Fruit fly (Drosophila melanogaster): Measurements from ENCODE around the gene CG9123.

Gene CG9123

DNA sequence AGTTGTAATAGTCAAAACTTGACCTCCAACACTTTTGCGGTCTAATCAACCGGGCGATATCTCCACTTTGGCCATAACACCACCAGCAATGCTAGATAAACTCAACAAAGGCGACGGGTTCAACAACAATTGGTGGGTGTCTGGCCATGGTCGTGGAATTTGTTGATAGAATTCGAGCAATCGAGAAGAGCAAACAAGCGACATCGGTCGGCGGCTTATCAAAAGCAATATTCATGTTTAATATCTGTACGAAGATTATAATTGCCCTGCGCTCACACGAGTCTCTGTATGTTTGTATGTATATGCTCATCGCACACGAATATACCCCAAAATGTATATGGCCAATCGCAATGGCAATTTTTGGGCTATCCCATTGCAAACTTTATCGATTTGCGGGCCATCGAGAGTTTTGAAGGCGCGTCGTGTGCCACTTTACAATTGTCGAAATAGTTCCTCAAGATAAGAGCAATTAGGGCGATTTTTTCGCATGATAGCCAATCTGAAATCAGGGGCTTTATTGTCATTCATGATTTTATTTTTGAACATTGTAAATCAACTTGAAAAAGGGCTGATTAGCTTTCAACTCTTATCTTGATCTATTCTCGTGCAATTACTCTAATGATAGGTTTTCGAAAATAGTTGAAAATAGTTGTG lies 34.3 kb downstream of the CG9123 start (continued):
- no peak for TF ChIP-seq pan (optimal IDR thresholded peaks at IDR 0.05)
- peak in 1 of 2 experiments; percentile 12 for TF ChIP-seq pan (GFP tag; optimal IDR thresholded peaks at IDR 0.05 in 1 of 2, IDR thresholded peaks at IDR 0.05 in 1 of 2)
- no peak for TF ChIP-seq CG8290 (GFP tag; optimal IDR thresholded peaks at IDR 0.05)
- TF ChIP-seq CG8290 (tag; optimal IDR thresholded peaks at IDR 0.05), result no peak
- TF ChIP-seq Oaz (GFP tag; IDR thresholded peaks at IDR 0.05), result no peak
- no peak for TF ChIP-seq tio (GFP tag; optimal IDR thresholded peaks at IDR 0.05)
- peak; percentile 26 for TF ChIP-seq ftz-f1 (GFP tag; optimal IDR thresholded peaks at IDR 0.05)

DNA sequence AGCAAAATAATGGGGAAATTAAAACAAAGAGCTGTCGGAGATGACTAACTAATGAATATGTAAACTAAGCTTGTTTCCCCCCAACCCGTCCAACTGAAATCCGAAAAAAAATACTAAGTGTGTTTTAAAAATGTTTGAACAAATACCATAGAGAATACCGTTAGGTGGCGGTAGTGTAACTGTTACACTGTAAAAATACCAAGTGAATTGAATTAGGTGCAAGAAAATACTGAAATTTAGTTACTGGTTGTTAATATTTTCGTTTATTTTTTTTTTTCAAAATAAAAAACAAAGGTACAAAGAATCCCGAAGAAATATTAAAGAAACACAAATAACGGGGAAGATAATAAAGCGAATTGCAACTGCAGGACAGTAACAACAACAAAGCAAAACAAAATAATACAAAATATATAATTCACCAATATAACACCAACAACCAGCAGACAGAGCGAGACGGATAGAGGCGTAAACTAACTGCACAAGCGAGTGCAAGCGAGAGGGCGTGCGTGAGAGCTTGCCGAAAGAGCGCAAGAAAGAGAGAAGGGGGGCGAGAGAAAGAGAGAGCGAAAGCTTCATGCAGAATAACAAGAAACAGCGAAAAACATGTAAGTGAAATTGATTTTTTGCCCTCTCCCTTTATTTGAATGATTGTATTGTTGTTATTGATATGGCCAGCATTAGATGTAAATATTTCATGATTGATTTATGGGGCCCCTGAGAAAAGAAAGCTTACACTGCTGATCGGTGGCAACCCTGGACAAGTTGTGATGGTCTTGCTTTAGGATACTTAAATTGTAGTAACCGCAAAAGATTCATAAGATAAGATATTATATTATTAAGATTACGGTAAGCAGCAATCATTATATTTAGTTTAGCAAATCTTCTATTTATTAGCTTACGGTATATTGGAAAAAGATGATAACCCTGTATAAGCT lies 35.7 kb downstream of the CG9123 start:
- TF ChIP-seq abd-A (tag; optimal IDR thresholded peaks at IDR 0.05), result peak; percentile 42
- no peak for TF ChIP-seq scrt (GFP tag; optimal IDR thresholded peaks at IDR 0.05)
- TF ChIP-seq HLH54F (GFP tag; optimal IDR thresholded peaks at IDR 0.05), result no peak
- TF ChIP-seq CG30403 (GFP tag; optimal IDR thresholded peaks at IDR 0.05), result peak; percentile 0
- no peak for TF ChIP-seq Hr51 (GFP tag; optimal IDR thresholded peaks at IDR 0.05)
- TF ChIP-seq ci (GFP tag; IDR thresholded peaks at IDR 0.05), result peak; percentile 17; the same call in 1 of the 3 replicates
- no peak for TF ChIP-seq CG9727 (GFP tag; optimal IDR thresholded peaks at IDR 0.05)
- no peak for TF ChIP-seq corto (GFP tag; optimal IDR thresholded peaks at IDR 0.05)
- 0 out of 3 replicates have a peak, but pooled peaks have one; percentile 23 for TF ChIP-seq dysf (GFP tag; IDR thresholded peaks at IDR 0.05)
- no peak for TF ChIP-seq Gug (GFP tag; IDR thresholded peaks at IDR 0.05)
- TF ChIP-seq crol (GFP tag; IDR thresholded peaks at IDR 0.05), result peak; percentile 62
- TF ChIP-seq shn (GFP tag; optimal IDR thresholded peaks at IDR 0.05), result no peak
- no peak for TF ChIP-seq CG7928 (GFP tag; optimal IDR thresholded peaks at IDR 0.05)
- no peak for TF ChIP-seq CG17568 (GFP tag; optimal IDR thresholded peaks at IDR 0.05)
- no peak for TF ChIP-seq CG4328 (GFP tag; optimal IDR thresholded peaks at IDR 0.05)
- peak; percentile 75 for TF ChIP-seq Med (GFP tag)
- TF ChIP-seq CG1832 (GFP tag; optimal IDR thresholded peaks at IDR 0.05), result peak; percentile 71
- TF ChIP-seq Hmr (GFP tag; optimal IDR thresholded peaks at IDR 0.05), result peak; percentile 8
- no peak for TF ChIP-seq CG7372 (GFP tag; IDR thresholded peaks at IDR 0.05)
- TF ChIP-seq CG10366 (GFP tag; IDR thresholded peaks at IDR 0.05), result no peak
- TF ChIP-seq dm (GFP tag; optimal IDR thresholded peaks at IDR 0.05), result no peak
- no peak for TF ChIP-seq Nf-YB (GFP tag; optimal IDR thresholded peaks at IDR 0.05)
- TF ChIP-seq zen (tag; optimal IDR thresholded peaks at IDR 0.05), result no peak
- peak; percentile 8 for TF ChIP-seq sug (tag; optimal IDR thresholded peaks at IDR 0.05)
- TF ChIP-seq Asciz (GFP tag; optimal IDR thresholded peaks at IDR 0.05), result no peak
- no peak for TF ChIP-seq HLH4C (GFP tag; IDR thresholded peaks at IDR 0.05; ENCODE audit: partially characterized antibody)
- TF ChIP-seq cato (GFP tag; optimal IDR thresholded peaks at IDR 0.05; ENCODE audit: borderline replicate concordance), result no peak
- no peak for TF ChIP-seq Eip74EF (GFP tag; optimal IDR thresholded peaks at IDR 0.05)
- no peak for TF ChIP-seq fd96Cb (tag; optimal IDR thresholded peaks at IDR 0.05)
- TF ChIP-seq HHEX (GFP tag; optimal IDR thresholded peaks at IDR 0.05), result no peak
- no peak for TF ChIP-seq CG4617 (GFP tag; optimal IDR thresholded peaks at IDR 0.05; ENCODE audit: borderline replicate concordance)
- no peak for TF ChIP-seq CG6254 (GFP tag; optimal IDR thresholded peaks at IDR 0.05)
- no peak for TF ChIP-seq sr (GFP tag; IDR thresholded peaks at IDR 0.05)
- no peak for TF ChIP-seq CG17912 (GFP tag; optimal IDR thresholded peaks at IDR 0.05)
- peak; percentile 11 for TF ChIP-seq CG12071 (GFP tag; optimal IDR thresholded peaks at IDR 0.05)
- peak in 1 of 2 experiments; percentile 29 for TF ChIP-seq Pdp1 (GFP tag; optimal IDR thresholded peaks at IDR 0.05)
- TF ChIP-seq Dfd (GFP tag; optimal IDR thresholded peaks at IDR 0.05), result no peak
- peak; percentile 1 for TF ChIP-seq dmrt99B (tag; optimal IDR thresholded peaks at IDR 0.05)
- TF ChIP-seq pros (GFP tag; optimal IDR thresholded peaks at IDR 0.05), result no peak

Data from whole organism, embryonic.